Worm (Caenorhabditis elegans) whole organism, L4 larva: ENCODE data around the gene ife-4.

Experiments used
- D1046.2 ChIP-seq: fragments of 200-800 bp; sonication (Bioruptor generic); IDR thresholded peaks from 2 replicates; pipeline ENCODE4 v1.3.6; 2022; ENCODE audit warnings: missing genetic modification characterization, missing compliant biosample characterization
- F10B5.3 ChIP-seq: sonication (generic microtip); optimal IDR thresholded peaks from 2 replicates; lab custom pipeline; 2016; ENCODE audit warnings: mild to moderate bottlenecking, missing genetic modification characterization, missing compliant biosample characterization
- F37D6.2 ChIP-seq: sonication (generic microtip); optimal IDR thresholded peaks from 2 replicates; lab custom pipeline; 2016; ENCODE audit warnings: mild to moderate bottlenecking, missing genetic modification characterization, missing compliant biosample characterization
- F44E2.7 ChIP-seq: fragments of 200-800 bp; sonication (Bioruptor generic); IDR thresholded peaks from 2 replicates; pipeline ENCODE4 v2.1.2; 2022; ENCODE audit warnings: missing genetic modification characterization, missing compliant biosample characterization
- F49E8.2 ChIP-seq: sonication (generic microtip); optimal IDR thresholded peaks from 2 replicates; lab custom pipeline; 2016; ENCODE audit warnings: missing compliant biosample characterization, mild to moderate bottlenecking, missing genetic modification characterization, borderline replicate concordance
- R02D3.7 ChIP-seq: fragments of 150-350 bp; sonication (generic microtip); optimal IDR thresholded peaks from 3 replicates; lab custom pipeline; 2014; ENCODE audit warnings: missing biosample characterization, missing genetic modification characterization
- Y48G9A.11 ChIP-seq: fragments of 200-800 bp; sonication (Bioruptor generic); IDR thresholded peaks from 2 replicates; pipeline ENCODE4 v1.3.6; 2022; ENCODE audit warnings: missing genetic modification reagents, missing genetic modification characterization, missing compliant biosample characterization
- Y75B8A.6 ChIP-seq: fragments of 200-800 bp; sonication (Bioruptor generic); IDR thresholded peaks from 2 replicates; pipeline ENCODE4 v1.3.6; 2022; ENCODE audit warnings: missing genetic modification reagents, missing genetic modification characterization, missing compliant biosample characterization
- ZK337.2 ChIP-seq: fragments of 200-800 bp; sonication (Bioruptor generic); IDR thresholded peaks from 2 replicates; pipeline ENCODE4 v1.3.6; 2022; ENCODE audit warnings: missing genetic modification reagents, missing genetic modification characterization, missing compliant biosample characterization
- aha-1 ChIP-seq: fragments of 150-350 bp; peaks from one replicate; lab custom pipeline; 2014; ENCODE audit warnings: missing biosample characterization, missing genetic modification characterization
- ama-1 ChIP-seq: fragments of 150-350 bp; optimal IDR thresholded peaks from 2 replicates; lab custom pipeline; 2014; ENCODE audit warnings: inconsistent platforms, mixed read lengths
- ceh-20 ChIP-seq: fragments of 200-800 bp; sonication (Bioruptor generic); IDR thresholded peaks from 2 replicates; pipeline ENCODE4 v1.3.6; 2022; ENCODE audit warnings: missing genetic modification reagents, missing genetic modification characterization, missing compliant biosample characterization
- cey-2 ChIP-seq: sonication (generic microtip); optimal IDR thresholded peaks from 3 replicates; lab custom pipeline; 2017; ENCODE audit warnings: missing genetic modification characterization, mild to moderate bottlenecking, missing compliant biosample characterization, antibody characterized with exemption, borderline replicate concordance; ENCODE audit not compliant: insufficient read depth
- daf-16 ChIP-seq, 3 experiments: sonication (generic microtip); optimal IDR thresholded peaks; 2 replicates each; lab custom pipeline; 2016 to 2017; ENCODE audit warnings: missing genetic modification characterization in 3 of 3, missing genetic modification reagents in 3 of 3, mild to moderate bottlenecking in 2 of 3, missing compliant biosample characterization in 2 of 3, missing biosample characterization in 1 of 3, moderate library complexity in 1 of 3
- daf-19 ChIP-seq: fragments of 200-800 bp; sonication (Bioruptor generic); conservative IDR thresholded peaks from 2 replicates; pipeline ENCODE4 v1.3.6; 2022; ENCODE audit warnings: missing genetic modification characterization, missing compliant biosample characterization
- daf-8 ChIP-seq: fragments of 200-800 bp; sonication (Bioruptor generic); IDR thresholded peaks from 2 replicates; pipeline ENCODE4 v1.3.6; 2022; ENCODE audit warnings: missing genetic modification characterization, missing compliant biosample characterization
- dmd-6 ChIP-seq: fragments of 200-800 bp; sonication (Bioruptor generic); IDR thresholded peaks from 2 replicates; pipeline ENCODE4 v1.3.6; 2022; ENCODE audit warnings: missing genetic modification reagents, missing genetic modification characterization, missing compliant biosample characterization
- dpl-1 ChIP-seq: fragments of 150-350 bp; optimal IDR thresholded peaks from 2 replicates; lab custom pipeline; 2014; ENCODE audit warnings: missing biosample characterization, missing genetic modification reagents, missing genetic modification characterization
- duxl-1 ChIP-seq: sonication (generic microtip); optimal IDR thresholded peaks from 2 replicates; lab custom pipeline; 2016; ENCODE audit warnings: mild to moderate bottlenecking, missing genetic modification characterization, moderate library complexity, missing compliant biosample characterization; ENCODE audit not compliant: poor library complexity
- dve-1 ChIP-seq: sonication (generic microtip); optimal IDR thresholded peaks from 2 replicates; lab custom pipeline; 2017; ENCODE audit warnings: antibody characterized with exemption, mild to moderate bottlenecking, missing genetic modification characterization, missing compliant biosample characterization; ENCODE audit not compliant: insufficient read depth
- egl-43 ChIP-seq: fragments of 200-800 bp; sonication (Bioruptor generic); IDR thresholded peaks from 2 replicates; pipeline ENCODE4 v1.3.6; 2022; ENCODE audit warnings: missing genetic modification reagents, missing genetic modification characterization, missing compliant biosample characterization
- fos-1 ChIP-seq: fragments of 150-350 bp; optimal IDR thresholded peaks from 2 replicates; lab custom pipeline; 2014; ENCODE audit warnings: missing biosample characterization, missing genetic modification characterization
- hlh-11 ChIP-seq: fragments of 200-800 bp; sonication (Bioruptor generic); optimal IDR thresholded peaks from 2 replicates; lab custom pipeline; 2018; ENCODE audit warnings: mild to moderate bottlenecking, missing genetic modification characterization, missing compliant biosample characterization
- hmg-1.1 ChIP-seq: fragments of 200-800 bp; sonication (Bioruptor generic); IDR thresholded peaks from 2 replicates; pipeline ENCODE4 v1.3.6; 2022; ENCODE audit warnings: missing genetic modification reagents, missing genetic modification characterization, missing compliant biosample characterization
- jun-1 ChIP-seq: fragments of 150-350 bp; optimal IDR thresholded peaks from 2 replicates; lab custom pipeline; 2014; ENCODE audit warnings: missing biosample characterization, missing genetic modification reagents, missing genetic modification characterization
- lim-7 ChIP-seq: fragments of 200-800 bp; sonication (Bioruptor generic); IDR thresholded peaks from 2 replicates; pipeline ENCODE4 v1.3.6; 2022; ENCODE audit warnings: missing genetic modification characterization, missing compliant biosample characterization
- lin-15B ChIP-seq: fragments of 150-350 bp; sonication (generic microtip); optimal IDR thresholded peaks from 3 replicates; lab custom pipeline; 2014; ENCODE audit warnings: missing biosample characterization, missing genetic modification characterization
- lin-29 ChIP-seq: fragments of 200-800 bp; sonication (Bioruptor generic); IDR thresholded peaks from 2 replicates; pipeline ENCODE4 v1.3.6; 2022; ENCODE audit warnings: missing genetic modification reagents, missing genetic modification characterization, missing compliant biosample characterization
- lir-3 ChIP-seq: sonication (generic microtip); optimal IDR thresholded peaks from 2 replicates; lab custom pipeline; 2016; ENCODE audit warnings: mild to moderate bottlenecking, missing genetic modification characterization, missing compliant biosample characterization
- lsy-2 ChIP-seq, 2 experiments: fragments of 150-350 bp in 1 of 2; sonication (generic microtip) in 1 of 2; optimal IDR thresholded peaks; 2 replicates each; lab custom pipeline; 2014 to 2017; ENCODE audit warnings: missing biosample characterization in 2 of 2, missing genetic modification characterization in 2 of 2
- mdt-29 ChIP-seq: fragments of 200-800 bp; sonication (Bioruptor generic); IDR thresholded peaks from 2 replicates; pipeline ENCODE4 v1.3.6; 2022; ENCODE audit warnings: missing genetic modification reagents, missing genetic modification characterization, missing compliant biosample characterization
- mep-1 ChIP-seq: fragments of 150-350 bp; sonication (generic microtip); optimal IDR thresholded peaks from 3 replicates; lab custom pipeline; 2014; ENCODE audit warnings: missing biosample characterization, missing genetic modification characterization
- mes-2 ChIP-seq: sonication (generic microtip); optimal IDR thresholded peaks from 2 replicates; lab custom pipeline; 2016; ENCODE audit warnings: missing genotype, mild to moderate bottlenecking, missing genetic modification characterization, missing compliant biosample characterization; ENCODE audit not compliant: poor library complexity, severe bottlenecking
- nhr-10 ChIP-seq: fragments of 150-350 bp; optimal IDR thresholded peaks from 2 replicates; lab custom pipeline; 2014; ENCODE audit warnings: missing biosample characterization, missing genetic modification characterization
- nhr-237 ChIP-seq: sonication (generic microtip); optimal IDR thresholded peaks from 2 replicates; lab custom pipeline; 2017; ENCODE audit warnings: missing biosample characterization, missing genetic modification characterization
- nhr-25 ChIP-seq: sonication (generic microtip); optimal IDR thresholded peaks from 2 replicates; lab custom pipeline; 2017; ENCODE audit warnings: missing genetic modification characterization, mild to moderate bottlenecking, missing compliant biosample characterization, antibody characterized with exemption, moderate library complexity, borderline replicate concordance; ENCODE audit not compliant: insufficient read depth
- nhr-42 ChIP-seq: fragments of 200-800 bp; sonication (Bioruptor generic); IDR thresholded peaks from 2 replicates; pipeline ENCODE4 v1.3.6; 2022; ENCODE audit warnings: missing genetic modification characterization, missing compliant biosample characterization
- nhr-76 ChIP-seq: fragments of 150-350 bp; optimal IDR thresholded peaks from 2 replicates; lab custom pipeline; 2014; ENCODE audit warnings: missing biosample characterization, missing genetic modification characterization
- pha-4 ChIP-seq, 2 experiments: fragments of 150-350 bp in 1 of 2; fragments of 200-800 bp in 1 of 2; sonication (Bioruptor generic) in 1 of 2; IDR thresholded peaks in 1 of 2; optimal IDR thresholded peaks in 1 of 2; 2 replicates each; pipeline versions ENCODE4 v1.3.6 to Lab custom; 2014 to 2022; ENCODE audit warnings: missing genetic modification characterization in 2 of 2, missing genetic modification reagents in 2 of 2, missing biosample characterization in 1 of 2, missing compliant biosample characterization in 1 of 2
- php-3 ChIP-seq: fragments of 200-800 bp; sonication (Bioruptor generic); IDR thresholded peaks from 2 replicates; pipeline ENCODE4 v1.3.6; 2022; ENCODE audit warnings: missing genetic modification reagents, missing genetic modification characterization, missing compliant biosample characterization
- rbr-2 ChIP-seq: sonication (generic microtip); optimal IDR thresholded peaks from 2 replicates; lab custom pipeline; 2016; ENCODE audit warnings: missing genotype, missing genetic modification characterization, missing compliant biosample characterization
- saeg-2 ChIP-seq: fragments of 200-800 bp; sonication (Bioruptor generic); IDR thresholded peaks from 2 replicates; pipeline ENCODE4 v1.3.6; 2022; ENCODE audit warnings: missing genetic modification reagents, missing genetic modification characterization, missing compliant biosample characterization
- sdz-12 ChIP-seq: fragments of 200-800 bp; sonication (Bioruptor generic); optimal IDR thresholded peaks from 2 replicates; lab custom pipeline; 2018; ENCODE audit warnings: mild to moderate bottlenecking, missing genetic modification characterization, missing compliant biosample characterization
- skn-1 ChIP-seq: fragments of 150-350 bp; optimal IDR thresholded peaks from 2 replicates; lab custom pipeline; 2014; ENCODE audit warnings: missing biosample characterization, missing genetic modification characterization
- snpc-1.2 ChIP-seq: fragments of 200-800 bp; sonication (Bioruptor generic); IDR thresholded peaks from 2 replicates; pipeline ENCODE4 v1.3.6; 2022; ENCODE audit warnings: missing genetic modification reagents, missing genetic modification characterization, missing compliant biosample characterization
- spr-3 ChIP-seq: fragments of 200-800 bp; sonication (Bioruptor generic); optimal IDR thresholded peaks from 2 replicates; lab custom pipeline; 2018; ENCODE audit warnings: mild to moderate bottlenecking, missing genetic modification characterization, missing compliant biosample characterization
- unc-62 ChIP-seq, 3 experiments: fragments of 150-350 bp in 1 of 3; sonication (generic microtip); optimal IDR thresholded peaks in 2 of 3; peaks in 1 of 3; 1 replicate in 1 of 3; 2 replicates in 2 of 3; lab custom pipeline; 2014 to 2017; ENCODE audit warnings: missing biosample characterization in 3 of 3, missing genetic modification characterization in 3 of 3, missing genetic modification reagents in 3 of 3, missing genotype in 1 of 3
- vab-7 ChIP-seq: fragments of 200-800 bp; sonication (Bioruptor generic); IDR thresholded peaks from 2 replicates; pipeline ENCODE4 v1.3.6; 2022; ENCODE audit warnings: missing genetic modification reagents, missing genetic modification characterization, missing compliant biosample characterization
- zag-1 ChIP-seq: fragments of 150-350 bp; optimal IDR thresholded peaks from 2 replicates; lab custom pipeline; 2014; ENCODE audit warnings: missing biosample characterization, missing genetic modification characterization
- zfp-3 ChIP-seq: fragments of 200-800 bp; sonication (Bioruptor generic); conservative IDR thresholded peaks from 2 replicates; pipeline ENCODE4 v1.3.6; 2022; ENCODE audit warnings: missing genetic modification reagents, missing genetic modification characterization, missing compliant biosample characterization

The ife-4 gene

ce11 chrX:1147394-1147793 lies 43.4 kb downstream of the ife-4 start:
- no peak for TF ChIP-seq lin-29 (GFP tag; lab: Robert Waterston, UW)
- no peak for TF ChIP-seq cey-2
- TF ChIP-seq Y48G9A.11 (GFP tag; lab: Robert Waterston, UW) = no peak
- TF ChIP-seq php-3 (GFP tag; lab: Robert Waterston, UW) = no peak
- TF ChIP-seq ceh-20 = no peak
- TF ChIP-seq rbr-2 = no peak
- TF ChIP-seq duxl-1 (tag; lab: Kevin White, UChicago) = no peak
- TF ChIP-seq F37D6.2 (tag; lab: Kevin White, UChicago) = no peak
- TF ChIP-seq daf-16 (GFP tag; optimal IDR thresholded peaks at IDR 0.05; lab: Kevin White, UChicago) = no peak
- peak; percentile 29 for TF ChIP-seq daf-16 (tag; optimal IDR thresholded peaks at IDR 0.05; lab: Kevin White, UChicago)
- TF ChIP-seq dmd-6 (GFP tag; lab: Robert Waterston, UW) = peak; percentile 32; the same call in 1 of the 2 replicates
- no peak for TF ChIP-seq mep-1
- no peak for TF ChIP-seq daf-8 (GFP tag; lab: Robert Waterston, UW)
- TF ChIP-seq F49E8.2 (tag; lab: Kevin White, UChicago) = no peak
- no peak for TF ChIP-seq mes-2
- TF ChIP-seq ZK337.2 (GFP tag; lab: Robert Waterston, UW) = no peak
- TF ChIP-seq snpc-1.2 = no peak
- TF ChIP-seq saeg-2 = no peak
- TF ChIP-seq fos-1 = no peak
- no peak for TF ChIP-seq nhr-25 (tag; lab: Kevin White, UChicago)
- TF ChIP-seq dpl-1 = no peak
- TF ChIP-seq sdz-12 = no peak
- no peak for TF ChIP-seq zfp-3 (GFP tag; lab: Robert Waterston, UW)
- no peak for TF ChIP-seq jun-1 (tag; lab: Kevin White, UChicago)
- TF ChIP-seq aha-1 = no peak
- TF ChIP-seq zag-1 (tag; lab: Kevin White, UChicago) = no peak
- no peak for TF ChIP-seq lin-15B (tag; lab: Kevin White, UChicago)
- TF ChIP-seq mdt-29 (GFP tag; lab: Robert Waterston, UW) = no peak
- TF ChIP-seq ama-1 (lab: Kevin White, UChicago) = no peak
- no peak for TF ChIP-seq lsy-2 (tag; optimal IDR thresholded peaks at IDR 0.05; lab: Kevin White, UChicago)
- no peak for TF ChIP-seq Y75B8A.6 (GFP tag; lab: Robert Waterston, UW)
- no peak for TF ChIP-seq pha-4 (GFP tag; IDR thresholded peaks at IDR 0.05; lab: Robert Waterston, UW)
- no peak for TF ChIP-seq pha-4 (tag; optimal IDR thresholded peaks at IDR 0.05; lab: Kevin White, UChicago)
- TF ChIP-seq nhr-237 (tag; lab: Kevin White, UChicago) = no peak
- no peak for TF ChIP-seq spr-3 (GFP tag; lab: Kevin White, UChicago)
- no peak for TF ChIP-seq lim-7
- no peak for TF ChIP-seq skn-1
- peak; percentile 27 for TF ChIP-seq hlh-11 (tag; lab: Kevin White, UChicago)
- no peak for TF ChIP-seq hmg-1.1 (GFP tag; lab: Robert Waterston, UW)
- no peak for TF ChIP-seq F44E2.7 (GFP tag; lab: Robert Waterston, UW)
- TF ChIP-seq dve-1 = peak; percentile 16
- no peak for TF ChIP-seq egl-43 (GFP tag; lab: Robert Waterston, UW)
- TF ChIP-seq R02D3.7 (tag; lab: Kevin White, UChicago) = no peak
- no peak for TF ChIP-seq nhr-76 (tag; lab: Kevin White, UChicago)
- TF ChIP-seq vab-7 (GFP tag; lab: Robert Waterston, UW) = no peak
- TF ChIP-seq daf-19 = no peak
- TF ChIP-seq F10B5.3 (tag; lab: Kevin White, UChicago) = no peak
- no peak for TF ChIP-seq nhr-10
- TF ChIP-seq D1046.2 = no peak
- no peak for TF ChIP-seq nhr-42 (GFP tag; lab: Robert Waterston, UW)
- TF ChIP-seq lir-3 = no peak
- TF ChIP-seq unc-62 (GFP tag; optimal IDR thresholded peaks at IDR 0.05 in 1 of 2; lab: Kevin White, UChicago) = peak in 1 of 2 experiments; percentile 69
- TF ChIP-seq unc-62 (tag; optimal IDR thresholded peaks at IDR 0.05; lab: Kevin White, UChicago) = no peak
